Worm (Caenorhabditis elegans): ENCODE data around the gene pals-18.

DNA sequence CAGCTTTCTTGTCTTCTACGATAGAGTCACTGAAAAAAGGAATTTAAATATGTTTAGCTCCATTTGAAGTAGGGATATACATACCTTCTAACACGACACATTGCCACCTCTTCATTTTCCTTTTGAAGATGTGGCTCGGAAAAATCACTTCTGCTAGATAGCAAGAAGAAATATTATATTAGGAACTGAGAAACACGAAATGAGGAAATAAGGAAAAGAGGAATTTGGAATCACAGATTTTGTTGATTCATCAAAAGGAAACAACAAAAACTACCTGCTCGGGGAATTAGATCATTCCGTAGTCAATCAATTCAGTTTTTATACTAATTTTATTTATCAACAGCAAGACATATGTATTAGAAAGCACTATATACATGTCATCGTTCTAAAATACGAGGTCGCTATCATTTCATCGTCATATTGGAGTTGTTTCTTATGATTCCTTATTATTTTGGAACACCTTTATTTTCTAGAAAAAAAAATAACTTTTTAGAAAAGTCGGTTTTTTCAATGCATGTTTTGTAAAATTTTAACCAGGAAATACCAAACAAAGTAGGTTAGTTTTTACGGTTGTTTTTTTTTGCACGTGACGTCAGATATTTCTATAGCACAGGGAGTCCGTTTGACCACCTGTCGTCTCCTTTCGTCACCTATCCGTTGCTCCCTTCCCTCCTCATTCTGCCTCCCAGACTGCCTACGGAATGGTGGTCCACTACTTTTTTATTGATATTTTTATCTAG lies 22.5 kb upstream of the pals-18 start, which contains the start of the genes pals-21 and Y82E9BR.6:
- TF ChIP-seq him-1 (tag; optimal IDR thresholded peaks at IDR 0.05), result no peak
- TF ChIP-seq dao-5 (tag; optimal IDR thresholded peaks at IDR 0.05), result no peak
- TF ChIP-seq W03F9.2 (tag; optimal IDR thresholded peaks at IDR 0.05), result no peak
